Worm (Caenorhabditis elegans): ENCODE data around the gene far-4.
A peak's percentile ranks its signal among the peaks of the same experiment; 100 is the strongest.

far-4 gene

DNA sequence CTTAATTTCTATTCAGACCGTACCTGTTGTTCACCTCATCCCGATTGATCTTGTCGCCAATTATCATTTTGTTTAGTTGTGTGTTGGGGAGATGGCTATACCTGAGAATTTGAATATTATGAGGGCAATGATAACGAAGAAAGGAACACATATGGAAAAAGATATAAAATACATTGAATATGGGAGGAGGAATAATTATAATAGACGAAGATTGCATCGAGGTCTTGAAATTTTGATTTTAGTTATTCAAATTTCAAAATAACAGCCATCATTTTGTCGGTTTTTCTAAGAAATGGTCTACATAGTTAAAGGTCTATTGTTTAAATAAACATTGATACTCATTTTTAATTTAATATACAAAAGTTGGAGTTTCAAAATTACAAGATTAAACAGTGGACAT, 12.4 kb downstream of the far-4 start, which contains the start of gene shw-3:
TSS of gene shw-3 (minus strand) at position 101 of the 400 bp plus-strand sequence.
- TF ChIP-seq lin-32 (GFP tag; optimal IDR thresholded peaks at IDR 0.05), result no peak
- peak; percentile 21 for TF ChIP-seq ham-2 (GFP tag; optimal IDR thresholded peaks at IDR 0.05)

DNA sequence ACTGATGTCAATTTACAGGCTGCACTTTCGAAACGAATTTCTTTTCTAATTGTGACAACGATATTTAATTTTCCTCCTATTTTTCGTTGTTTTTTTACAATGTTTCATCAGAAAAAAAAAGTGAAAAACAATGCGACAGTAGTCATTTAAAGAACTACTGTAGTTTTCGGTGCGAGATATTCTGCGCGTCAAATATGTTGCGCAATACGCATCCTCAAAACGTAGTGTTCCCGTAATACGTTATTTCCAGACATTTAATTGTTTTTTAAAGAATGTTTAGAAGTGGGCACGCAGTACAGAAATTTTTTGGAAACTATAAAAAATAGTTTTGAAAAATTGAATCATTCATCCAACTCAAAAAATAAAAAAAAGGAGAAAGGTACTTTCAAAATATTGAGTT, 25.4 kb downstream of the far-4 start:
- TF ChIP-seq bed-3 (GFP tag; optimal IDR thresholded peaks at IDR 0.05), result no peak
- peak; percentile 66 for TF ChIP-seq zip-8 (tag; optimal IDR thresholded peaks at IDR 0.05)

- TF ChIP-seq ces-1 (GFP tag; optimal IDR thresholded peaks at IDR 0.05), result peak; percentile 79
- TF ChIP-seq elt-3 (tag; optimal IDR thresholded peaks at IDR 0.05), result no peak
- TF ChIP-seq mep-1 (tag; optimal IDR thresholded peaks at IDR 0.05), result peak; percentile 15
- peak; percentile 57 for TF ChIP-seq lsy-2 (tag; optimal IDR thresholded peaks at IDR 0.05)
Measured at ce11 chrV:12970575-12971160, 28.8 kb downstream of the far-4 start, which contains the start of gene pnn-1. Gene pnn-1, plus strand, starts transcription at chrV:12971110.

DNA sequence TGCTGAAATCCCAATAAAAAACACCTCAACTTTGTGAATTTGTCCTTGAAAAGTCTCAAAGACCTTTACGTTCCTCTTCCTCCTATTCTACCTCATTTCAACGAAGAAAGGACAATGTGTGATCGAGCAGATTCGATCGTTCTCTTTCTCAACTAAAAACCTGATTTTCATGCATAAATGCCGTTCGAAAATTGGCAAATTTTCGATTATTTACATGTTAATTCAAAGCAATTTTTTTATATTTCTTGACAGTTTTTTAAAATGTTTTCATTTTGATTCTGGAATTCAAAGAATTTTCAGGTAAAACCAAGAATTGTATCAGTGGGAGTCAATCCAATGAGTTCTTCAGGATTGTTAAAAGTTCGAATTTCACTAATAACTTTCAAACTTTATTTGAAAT, 30.9 kb downstream of the far-4 start, which contains the start of gene lin-46:
TSS of gene lin-46 (plus strand) at position 301 of the 400 bp plus-strand sequence.
- TF ChIP-seq flh-1 (GFP tag; optimal IDR thresholded peaks at IDR 0.05) (no peak), unc-39 (tag; optimal IDR thresholded peaks at IDR 0.05) (no peak), unc-62 (GFP tag; optimal IDR thresholded peaks at IDR 0.05) (no peak), mep-1 (tag; optimal IDR thresholded peaks at IDR 0.05) (no peak), nhr-12 (tag; optimal IDR thresholded peaks at IDR 0.05) (no peak), lsy-2 (tag; optimal IDR thresholded peaks at IDR 0.05) (no peak), pha-4 (tag; optimal IDR thresholded peaks at IDR 0.05) (no peak), nhr-237 (tag; optimal IDR thresholded peaks at IDR 0.05) (no peak), sem-2 (GFP tag; optimal IDR thresholded peaks at IDR 0.05) (no peak), lin-32 (GFP tag; optimal IDR thresholded peaks at IDR 0.05) (no peak), ztf-11 (tag; optimal IDR thresholded peaks at IDR 0.05) (no peak), hlh-1 (tag; optimal IDR thresholded peaks at IDR 0.05) (no peak), M03D4.4 (tag; optimal IDR thresholded peaks at IDR 0.05) (no peak), nhr-2 (tag; optimal IDR thresholded peaks at IDR 0.05) (no peak), elt-3 (tag; optimal IDR thresholded peaks at IDR 0.05) (no peak)

ce11 chrV:12967925-12968327, 31.5 kb downstream of the far-4 start, which contains the start of gene R186.8:
Gene R186.8, minus strand, starts transcription at chrV:12967982.
- TF ChIP-seq lsy-2 (tag; optimal IDR thresholded peaks at IDR 0.05), result peak; percentile 90
- peak; percentile 21 for TF ChIP-seq lin-13 (tag; optimal IDR thresholded peaks at IDR 0.05)
- TF ChIP-seq mls-2 (tag; optimal IDR thresholded peaks at IDR 0.05), result peak; percentile 20
- TF ChIP-seq ces-1 (GFP tag; optimal IDR thresholded peaks at IDR 0.05), result peak; percentile 63
- TF ChIP-seq sptf-1 (tag; optimal IDR thresholded peaks at IDR 0.05), result peak; percentile 15
- TF ChIP-seq unc-120 (tag; optimal IDR thresholded peaks at IDR 0.05; ENCODE audit: poor library complexity, severe bottlenecking), result peak; percentile 51
- TF ChIP-seq nhr-237 (tag; optimal IDR thresholded peaks at IDR 0.05), result peak; percentile 23

- TF ChIP-seq nhr-12 (tag; optimal IDR thresholded peaks at IDR 0.05) (no peak), tbx-8 (GFP tag; optimal IDR thresholded peaks at IDR 0.05) (no peak), blmp-1 (tag; optimal IDR thresholded peaks at IDR 0.05) (no peak), zip-8 (tag; optimal IDR thresholded peaks at IDR 0.05) (no peak), nhr-76 (tag; optimal IDR thresholded peaks at IDR 0.05) (no peak), pha-4 (tag; optimal IDR thresholded peaks at IDR 0.05) (no peak), unc-39 (tag; optimal IDR thresholded peaks at IDR 0.05) (no peak), ham-2 (GFP tag; optimal IDR thresholded peaks at IDR 0.05) (no peak)
Measured at ce11 chrV:12967110-12967509, 32.3 kb downstream of the far-4 start, which contains the start of gene R186.3. Gene R186.3, minus strand, starts transcription at chrV:12967210.

ce11 chrV:12964076-12964475, 35.4 kb downstream of the far-4 start, which contains the start of gene srd-35:
Gene srd-35, plus strand, starts transcription at chrV:12964376.
- TF ChIP-seq ztf-11 (tag; optimal IDR thresholded peaks at IDR 0.05) (no peak), lsy-2 (tag; optimal IDR thresholded peaks at IDR 0.05) (no peak), ham-2 (GFP tag; optimal IDR thresholded peaks at IDR 0.05) (no peak), elt-3 (tag; optimal IDR thresholded peaks at IDR 0.05) (no peak), tbx-8 (GFP tag; optimal IDR thresholded peaks at IDR 0.05) (no peak), nhr-76 (tag; optimal IDR thresholded peaks at IDR 0.05) (no peak), sem-2 (GFP tag; optimal IDR thresholded peaks at IDR 0.05) (no peak), mls-2 (tag; optimal IDR thresholded peaks at IDR 0.05) (no peak), ceh-43 (GFP tag; optimal IDR thresholded peaks at IDR 0.05) (no peak), zip-8 (tag; optimal IDR thresholded peaks at IDR 0.05) (no peak), unc-62 (GFP tag; optimal IDR thresholded peaks at IDR 0.05) (no peak), ceh-39 (tag; optimal IDR thresholded peaks at IDR 0.05) (no peak), cnd-1 (tag; optimal IDR thresholded peaks at IDR 0.05) (no peak), drap-1 (GFP tag; optimal IDR thresholded peaks at IDR 0.05) (no peak), elt-1 (tag; optimal IDR thresholded peaks at IDR 0.05; ENCODE audit: borderline replicate concordance, insufficient read depth) (no peak)
